Worm (Caenorhabditis elegans) whole organism, L4 larva: ENCODE measurements around the gene C27B7.2.
A peak's percentile ranks its signal among the peaks of the same experiment; 100 is the strongest.

Source experiments
- D1046.2 ChIP-seq: fragments of 200-800 bp; sonication (Bioruptor generic); IDR thresholded peaks from 2 replicates; pipeline ENCODE4 v1.3.6; 2022; ENCODE audit warnings: missing genetic modification characterization, missing compliant biosample characterization
- F26F4.8 ChIP-seq: fragments of 200-800 bp; sonication (Bioruptor generic); conservative IDR thresholded peaks from 2 replicates; pipeline ENCODE4 v1.3.6; 2022; ENCODE audit warnings: missing genetic modification characterization, missing compliant biosample characterization
- F37D6.2 ChIP-seq: sonication (generic microtip); optimal IDR thresholded peaks from 2 replicates; lab custom pipeline; 2016; ENCODE audit warnings: mild to moderate bottlenecking, missing genetic modification characterization, missing compliant biosample characterization
- F44E2.7 ChIP-seq: fragments of 200-800 bp; sonication (Bioruptor generic); IDR thresholded peaks from 2 replicates; pipeline ENCODE4 v2.1.2; 2022; ENCODE audit warnings: missing genetic modification characterization, missing compliant biosample characterization
- F49E8.2 ChIP-seq: sonication (generic microtip); optimal IDR thresholded peaks from 2 replicates; lab custom pipeline; 2016; ENCODE audit warnings: missing compliant biosample characterization, mild to moderate bottlenecking, missing genetic modification characterization, borderline replicate concordance
- R02D3.7 ChIP-seq: fragments of 150-350 bp; sonication (generic microtip); optimal IDR thresholded peaks from 3 replicates; lab custom pipeline; 2014; ENCODE audit warnings: missing biosample characterization, missing genetic modification characterization
- Y105C5A.15 ChIP-seq: fragments of 200-800 bp; sonication (Bioruptor generic); IDR thresholded peaks from 2 replicates; pipeline ENCODE4 v1.3.6; 2022; ENCODE audit warnings: missing genetic modification characterization, missing compliant biosample characterization
- aha-1 ChIP-seq: fragments of 150-350 bp; peaks from one replicate; lab custom pipeline; 2014; ENCODE audit warnings: missing biosample characterization, missing genetic modification characterization
- aly-2 ChIP-seq: sonication (generic microtip); optimal IDR thresholded peaks from 2 replicates; lab custom pipeline; 2018; ENCODE audit warnings: missing biosample characterization, missing genetic modification characterization
- ama-1 ChIP-seq: fragments of 150-350 bp; optimal IDR thresholded peaks from 2 replicates; lab custom pipeline; 2014; ENCODE audit warnings: inconsistent platforms, mixed read lengths
- ceh-20 ChIP-seq: fragments of 200-800 bp; sonication (Bioruptor generic); IDR thresholded peaks from 2 replicates; pipeline ENCODE4 v1.3.6; 2022; ENCODE audit warnings: missing genetic modification reagents, missing genetic modification characterization, missing compliant biosample characterization
- ceh-28 ChIP-seq: fragments of 150-350 bp; optimal IDR thresholded peaks from 2 replicates; lab custom pipeline; 2014; ENCODE audit warnings: missing biosample characterization, missing genetic modification reagents, missing genetic modification characterization
- ceh-44 ChIP-seq: fragments of 200-800 bp; sonication (Bioruptor generic); IDR thresholded peaks from 2 replicates; pipeline ENCODE4 v1.3.6; 2022; ENCODE audit warnings: missing genetic modification reagents, missing genetic modification characterization, missing compliant biosample characterization
- ceh-62 ChIP-seq: sonication (generic microtip); optimal IDR thresholded peaks from 2 replicates; lab custom pipeline; 2017; ENCODE audit warnings: missing biosample characterization, missing genetic modification characterization
- ceh-82 ChIP-seq: sonication (generic microtip); optimal IDR thresholded peaks from 2 replicates; lab custom pipeline; 2017; ENCODE audit warnings: missing biosample characterization, missing genetic modification characterization
- cey-2 ChIP-seq: sonication (generic microtip); optimal IDR thresholded peaks from 3 replicates; lab custom pipeline; 2017; ENCODE audit warnings: missing genetic modification characterization, mild to moderate bottlenecking, missing compliant biosample characterization, antibody characterized with exemption, borderline replicate concordance; ENCODE audit not compliant: insufficient read depth
- daf-12 ChIP-seq: fragments of 150-350 bp; optimal IDR thresholded peaks from 2 replicates; lab custom pipeline; 2014; ENCODE audit warnings: missing biosample characterization, missing genetic modification reagents, missing genetic modification characterization
- daf-16 ChIP-seq, 3 experiments: sonication (generic microtip); optimal IDR thresholded peaks; 2 replicates each; lab custom pipeline; 2016 to 2017; ENCODE audit warnings: missing genetic modification characterization in 3 of 3, missing genetic modification reagents in 3 of 3, mild to moderate bottlenecking in 2 of 3, missing compliant biosample characterization in 2 of 3, missing biosample characterization in 1 of 3, moderate library complexity in 1 of 3
- dve-1 ChIP-seq: sonication (generic microtip); optimal IDR thresholded peaks from 2 replicates; lab custom pipeline; 2017; ENCODE audit warnings: antibody characterized with exemption, mild to moderate bottlenecking, missing genetic modification characterization, missing compliant biosample characterization; ENCODE audit not compliant: insufficient read depth
- fkh-10 ChIP-seq: fragments of 150-350 bp; optimal IDR thresholded peaks from 2 replicates; lab custom pipeline; 2014; ENCODE audit warnings: missing biosample characterization, missing genetic modification reagents, missing genetic modification characterization
- gei-8 ChIP-seq: fragments of 200-800 bp; sonication (Bioruptor generic); optimal IDR thresholded peaks from 2 replicates; lab custom pipeline; 2018; ENCODE audit warnings: mild to moderate bottlenecking, missing genetic modification characterization, missing compliant biosample characterization
- hlh-11 ChIP-seq: fragments of 200-800 bp; sonication (Bioruptor generic); optimal IDR thresholded peaks from 2 replicates; lab custom pipeline; 2018; ENCODE audit warnings: mild to moderate bottlenecking, missing genetic modification characterization, missing compliant biosample characterization
- hlh-30 ChIP-seq: sonication (generic microtip); optimal IDR thresholded peaks from 2 replicates; lab custom pipeline; 2017; ENCODE audit warnings: antibody characterized with exemption, mild to moderate bottlenecking, missing genetic modification characterization, missing compliant biosample characterization; ENCODE audit not compliant: insufficient read depth
- hmg-1.1 ChIP-seq: fragments of 200-800 bp; sonication (Bioruptor generic); IDR thresholded peaks from 2 replicates; pipeline ENCODE4 v1.3.6; 2022; ENCODE audit warnings: missing genetic modification reagents, missing genetic modification characterization, missing compliant biosample characterization
- lim-7 ChIP-seq: fragments of 200-800 bp; sonication (Bioruptor generic); IDR thresholded peaks from 2 replicates; pipeline ENCODE4 v1.3.6; 2022; ENCODE audit warnings: missing genetic modification characterization, missing compliant biosample characterization
- lin-13 ChIP-seq: fragments of 150-350 bp; optimal IDR thresholded peaks from 2 replicates; lab custom pipeline; 2014; ENCODE audit warnings: missing biosample characterization, missing genetic modification reagents, missing genetic modification characterization
- lin-38 ChIP-seq: fragments of 200-800 bp; sonication (Bioruptor generic); IDR thresholded peaks from 2 replicates; pipeline ENCODE4 v1.3.6; 2022; ENCODE audit warnings: missing genetic modification reagents, missing genetic modification characterization, missing compliant biosample characterization
- lir-3 ChIP-seq: sonication (generic microtip); optimal IDR thresholded peaks from 2 replicates; lab custom pipeline; 2016; ENCODE audit warnings: mild to moderate bottlenecking, missing genetic modification characterization, missing compliant biosample characterization
- lsy-2 ChIP-seq, 2 experiments: fragments of 150-350 bp in 1 of 2; sonication (generic microtip) in 1 of 2; optimal IDR thresholded peaks; 2 replicates each; lab custom pipeline; 2014 to 2017; ENCODE audit warnings: missing biosample characterization in 2 of 2, missing genetic modification characterization in 2 of 2
- madf-9 ChIP-seq: fragments of 200-800 bp; sonication (Bioruptor generic); conservative IDR thresholded peaks from 2 replicates; pipeline ENCODE4 v1.3.6; 2022; ENCODE audit warnings: missing genetic modification reagents, missing genetic modification characterization, missing compliant biosample characterization
- mdt-29 ChIP-seq: fragments of 200-800 bp; sonication (Bioruptor generic); IDR thresholded peaks from 2 replicates; pipeline ENCODE4 v1.3.6; 2022; ENCODE audit warnings: missing genetic modification reagents, missing genetic modification characterization, missing compliant biosample characterization
- mep-1 ChIP-seq: fragments of 150-350 bp; sonication (generic microtip); optimal IDR thresholded peaks from 3 replicates; lab custom pipeline; 2014; ENCODE audit warnings: missing biosample characterization, missing genetic modification characterization
- nhr-10 ChIP-seq: fragments of 150-350 bp; optimal IDR thresholded peaks from 2 replicates; lab custom pipeline; 2014; ENCODE audit warnings: missing biosample characterization, missing genetic modification characterization
- nhr-102 ChIP-seq: sonication (generic microtip); optimal IDR thresholded peaks from 2 replicates; lab custom pipeline; 2016; ENCODE audit warnings: mild to moderate bottlenecking, missing genetic modification characterization, moderate library complexity, missing compliant biosample characterization
- nhr-41 ChIP-seq: fragments of 200-800 bp; sonication (Bioruptor generic); IDR thresholded peaks from 2 replicates; pipeline ENCODE4 v1.3.6; 2022; ENCODE audit warnings: missing genetic modification reagents, missing genetic modification characterization, missing compliant biosample characterization
- nhr-48 ChIP-seq: sonication (generic microtip); optimal IDR thresholded peaks from 2 replicates; lab custom pipeline; 2016; ENCODE audit warnings: mild to moderate bottlenecking, missing genetic modification characterization, missing compliant biosample characterization
- nhr-6 ChIP-seq: fragments of 150-350 bp; optimal IDR thresholded peaks from 2 replicates; lab custom pipeline; 2014; ENCODE audit warnings: missing biosample characterization, missing genetic modification characterization
- nhr-76 ChIP-seq: fragments of 150-350 bp; optimal IDR thresholded peaks from 2 replicates; lab custom pipeline; 2014; ENCODE audit warnings: missing biosample characterization, missing genetic modification characterization
- php-3 ChIP-seq: fragments of 200-800 bp; sonication (Bioruptor generic); IDR thresholded peaks from 2 replicates; pipeline ENCODE4 v1.3.6; 2022; ENCODE audit warnings: missing genetic modification reagents, missing genetic modification characterization, missing compliant biosample characterization
- sdz-12 ChIP-seq: fragments of 200-800 bp; sonication (Bioruptor generic); optimal IDR thresholded peaks from 2 replicates; lab custom pipeline; 2018; ENCODE audit warnings: mild to moderate bottlenecking, missing genetic modification characterization, missing compliant biosample characterization
- set-16 ChIP-seq: fragments of 200-800 bp; sonication (Bioruptor generic); IDR thresholded peaks from 2 replicates; pipeline ENCODE4 v1.3.6; 2022; ENCODE audit warnings: missing genetic modification reagents, missing genetic modification characterization, missing compliant biosample characterization
- snpc-4 ChIP-seq: fragments of 150-350 bp; optimal IDR thresholded peaks from 2 replicates; lab custom pipeline; 2014; ENCODE audit warnings: missing biosample characterization, missing genetic modification characterization
- spr-1 ChIP-seq: sonication (generic microtip); optimal IDR thresholded peaks from 2 replicates; lab custom pipeline; 2016; ENCODE audit warnings: mild to moderate bottlenecking, missing genetic modification characterization, missing compliant biosample characterization
- spr-3 ChIP-seq: fragments of 200-800 bp; sonication (Bioruptor generic); optimal IDR thresholded peaks from 2 replicates; lab custom pipeline; 2018; ENCODE audit warnings: mild to moderate bottlenecking, missing genetic modification characterization, missing compliant biosample characterization
- tra-1 ChIP-seq: fragments of 200-800 bp; sonication (Bioruptor generic); IDR thresholded peaks from 2 replicates; pipeline ENCODE4 v1.3.6; 2022; ENCODE audit warnings: missing genetic modification reagents, missing genetic modification characterization, missing compliant biosample characterization
- unc-39 ChIP-seq: sonication (generic microtip); optimal IDR thresholded peaks from 2 replicates; lab custom pipeline; 2017; ENCODE audit warnings: missing biosample characterization, missing genetic modification characterization
- unc-62 ChIP-seq, 3 experiments: fragments of 150-350 bp in 1 of 3; sonication (generic microtip); optimal IDR thresholded peaks in 2 of 3; peaks in 1 of 3; 1 replicate in 1 of 3; 2 replicates in 2 of 3; lab custom pipeline; 2014 to 2017; ENCODE audit warnings: missing biosample characterization in 3 of 3, missing genetic modification characterization in 3 of 3, missing genetic modification reagents in 3 of 3, missing genotype in 1 of 3
- zag-1 ChIP-seq: fragments of 150-350 bp; optimal IDR thresholded peaks from 2 replicates; lab custom pipeline; 2014; ENCODE audit warnings: missing biosample characterization, missing genetic modification characterization
- zip-11 ChIP-seq: fragments of 200-800 bp; sonication (Bioruptor generic); IDR thresholded peaks from 2 replicates; pipeline ENCODE4 v1.3.6; 2022; ENCODE audit warnings: missing genetic modification characterization, missing compliant biosample characterization
- zip-2 ChIP-seq: fragments of 150-350 bp; optimal IDR thresholded peaks from 2 replicates; lab custom pipeline; 2014; ENCODE audit warnings: missing biosample characterization, missing genetic modification characterization
- ztf-7 ChIP-seq: fragments of 150-350 bp; optimal IDR thresholded peaks from 2 replicates; lab custom pipeline; 2014; ENCODE audit warnings: missing biosample characterization, missing genetic modification characterization

The C27B7.2 gene

ce11 chrIV:8927093-8927492, 34.4 kb downstream of the C27B7.2 start (continued):
- TF ChIP-seq set-16 (peak; percentile 80; the same call in 1 of the 2 replicates), nhr-102 (tag; lab: Kevin White, UChicago) (peak; percentile 87), spr-1 (tag; lab: Kevin White, UChicago) (peak; percentile 80), mep-1 (tag; lab: Kevin White, UChicago) (peak; percentile 87), F37D6.2 (tag; lab: Kevin White, UChicago) (peak; percentile 59), lin-13 (GFP tag; lab: Kevin White, UChicago) (peak; percentile 74), daf-16 (GFP tag; optimal IDR thresholded peaks at IDR 0.05; lab: Kevin White, UChicago) (peak; percentile 85 to 93), daf-16 (tag; optimal IDR thresholded peaks at IDR 0.05; lab: Kevin White, UChicago) (peak; percentile 75), ztf-7 (tag; lab: Kevin White, UChicago) (peak; percentile 89), F49E8.2 (tag; lab: Kevin White, UChicago) (peak; percentile 70), tra-1 (GFP tag; lab: Robert Waterston, UW) (peak; percentile 80), ceh-28 (tag; lab: Kevin White, UChicago) (peak; percentile 42), F44E2.7 (GFP tag; lab: Robert Waterston, UW) (peak; percentile 95), ceh-82 (tag; lab: Kevin White, UChicago) (no peak), sdz-12 (GFP tag; lab: Kevin White, UChicago) (peak; percentile 88), zag-1 (peak; percentile 16), ceh-20 (GFP tag; lab: Robert Waterston, UW) (peak; percentile 84), R02D3.7 (tag; lab: Kevin White, UChicago) (peak; percentile 41), lir-3 (tag; lab: Kevin White, UChicago) (peak; percentile 66), dve-1 (peak; percentile 90), fkh-10 (GFP tag; lab: Kevin White, UChicago) (no peak), php-3 (peak; percentile 88), zip-11 (GFP tag; lab: Robert Waterston, UW) (0 out of 2 replicates have a peak, but pooled peaks have one; percentile 50), lim-7 (GFP tag; lab: Robert Waterston, UW) (peak; percentile 98), cey-2 (tag; lab: Kevin White, UChicago) (peak; percentile 60), aha-1 (tag; lab: Kevin White, UChicago) (peak; percentile 93), F26F4.8 (peak; percentile 96), ceh-44 (GFP tag; lab: Robert Waterston, UW) (peak; percentile 94), hmg-1.1 (GFP tag; lab: Robert Waterston, UW) (peak; percentile 84), snpc-4 (tag; lab: Kevin White, UChicago) (no peak), gei-8 (GFP tag; lab: Kevin White, UChicago) (peak; percentile 88), ceh-62 (no peak), zip-2 (tag; lab: Kevin White, UChicago) (peak; percentile 37), spr-3 (GFP tag; lab: Kevin White, UChicago) (peak; percentile 83), Y105C5A.15 (0 out of 2 replicates have a peak, but pooled peaks have one; percentile 41), nhr-76 (no peak), lin-38 (GFP tag; lab: Robert Waterston, UW) (peak; percentile 85), D1046.2 (no peak), unc-62 (GFP tag; optimal IDR thresholded peaks at IDR 0.05 in 1 of 2; lab: Kevin White, UChicago) (peak in 1 of 2 experiments; percentile 98), unc-62 (tag; optimal IDR thresholded peaks at IDR 0.05; lab: Kevin White, UChicago) (no peak), lsy-2 (tag; optimal IDR thresholded peaks at IDR 0.05; lab: Kevin White, UChicago) (no peak), daf-12 (tag; lab: Kevin White, UChicago) (no peak), unc-39 (tag; lab: Kevin White, UChicago) (no peak), nhr-6 (tag; lab: Kevin White, UChicago) (peak; percentile 88), nhr-41 (peak; percentile 87), ama-1 (lab: Kevin White, UChicago) (peak; percentile 41), nhr-48 (peak; percentile 77), aly-2 (tag; lab: Kevin White, UChicago) (no peak), hlh-11 (tag; lab: Kevin White, UChicago) (peak; percentile 85), madf-9 (GFP tag; lab: Robert Waterston, UW) (peak; percentile 92), nhr-10 (tag; lab: Kevin White, UChicago) (no peak), hlh-30 (tag; lab: Kevin White, UChicago) (peak; percentile 97), mdt-29 (GFP tag; lab: Robert Waterston, UW) (0 out of 2 replicates have a peak, but pooled peaks have one; percentile 41)
